Worm (Caenorhabditis elegans) whole organism, young adult: ENCODE data around the gene F28B1.2.

Experiments used
- B0261.1 ChIP-seq: sonication (generic microtip); optimal IDR thresholded peaks from 2 replicates; lab custom pipeline; 2016; ENCODE audit warnings: mild to moderate bottlenecking, missing genetic modification characterization, moderate library complexity, missing compliant biosample characterization
- D2030.7 ChIP-seq: fragments of 200-800 bp; sonication (Bioruptor generic); IDR thresholded peaks from 2 replicates; pipeline ENCODE4 v1.3.6; 2022; ENCODE audit warnings: missing genetic modification reagents, missing genetic modification characterization, missing compliant biosample characterization
- F33H1.4 ChIP-seq: fragments of 200-800 bp; sonication (Bioruptor generic); IDR thresholded peaks from 2 replicates; pipeline ENCODE4 v1.3.6; 2022; ENCODE audit warnings: missing genetic modification reagents, missing genetic modification characterization, missing compliant biosample characterization
- Y53F4B.3 ChIP-seq: fragments of 200-800 bp; sonication (Bioruptor generic); IDR thresholded peaks from 2 replicates; pipeline ENCODE4 v1.3.6; 2022; ENCODE audit warnings: missing genetic modification reagents, missing genetic modification characterization, missing compliant biosample characterization
- ZK185.1 ChIP-seq: sonication (generic microtip); optimal IDR thresholded peaks from 2 replicates; lab custom pipeline; 2016; ENCODE audit warnings: mild to moderate bottlenecking, missing genetic modification characterization, missing compliant biosample characterization; ENCODE audit not compliant: poor library complexity, severe bottlenecking
- atf-7 ChIP-seq: sonication (generic microtip); optimal IDR thresholded peaks from 2 replicates; lab custom pipeline; 2017; ENCODE audit warnings: mild to moderate bottlenecking, missing genetic modification characterization, missing compliant biosample characterization
- athp-1 ChIP-seq: sonication (generic microtip); optimal IDR thresholded peaks from 2 replicates; lab custom pipeline; 2017; ENCODE audit warnings: mild to moderate bottlenecking, missing genetic modification characterization, missing compliant biosample characterization
- bed-1 ChIP-seq: fragments of 200-800 bp; sonication (Bioruptor generic); IDR thresholded peaks from 2 replicates; pipeline ENCODE4 v1.3.6; 2022; ENCODE audit warnings: missing genetic modification reagents, missing genetic modification characterization, missing compliant biosample characterization
- ceh-100 ChIP-seq: fragments of 200-800 bp; sonication (Bioruptor generic); IDR thresholded peaks from 2 replicates; pipeline ENCODE4 v1.3.6; 2022; ENCODE audit warnings: missing genetic modification reagents, missing genetic modification characterization, missing compliant biosample characterization
- ceh-58 ChIP-seq: fragments of 200-800 bp; sonication (Bioruptor generic); IDR thresholded peaks from 2 replicates; pipeline ENCODE4 v1.3.6; 2022; ENCODE audit warnings: missing genetic modification characterization, missing compliant biosample characterization
- ceh-79 ChIP-seq: sonication (generic microtip); optimal IDR thresholded peaks from 2 replicates; lab custom pipeline; 2017; ENCODE audit warnings: mild to moderate bottlenecking, missing genetic modification characterization, missing compliant biosample characterization
- chd-7 ChIP-seq: sonication (generic microtip); optimal IDR thresholded peaks from 2 replicates; lab custom pipeline; 2016; ENCODE audit warnings: mild to moderate bottlenecking, missing genetic modification characterization, moderate library complexity, missing compliant biosample characterization
- dpff-1 ChIP-seq: sonication (generic microtip); optimal IDR thresholded peaks from 2 replicates; lab custom pipeline; 2017; ENCODE audit warnings: mild to moderate bottlenecking, missing genetic modification characterization, missing compliant biosample characterization
- ekl-4 ChIP-seq: fragments of 200-800 bp; sonication (Bioruptor generic); IDR thresholded peaks from 2 replicates; pipeline ENCODE4 v1.3.6; 2022; ENCODE audit warnings: missing genetic modification reagents, missing genetic modification characterization, missing compliant biosample characterization
- hmg-1.2 ChIP-seq: fragments of 200-800 bp; sonication (Bioruptor generic); IDR thresholded peaks from 2 replicates; pipeline ENCODE4 v1.3.6; 2022; ENCODE audit warnings: missing genetic modification reagents, missing genetic modification characterization, missing compliant biosample characterization
- hmg-20 ChIP-seq: fragments of 200-800 bp; sonication (Bioruptor generic); IDR thresholded peaks from 2 replicates; pipeline ENCODE4 v1.3.6; 2022; ENCODE audit warnings: missing genetic modification reagents, missing genetic modification characterization, missing compliant biosample characterization
- hsf-1 ChIP-seq: fragments of 200-800 bp; sonication (Bioruptor generic); IDR thresholded peaks from 2 replicates; pipeline ENCODE4 v1.3.6; 2022; ENCODE audit warnings: missing genetic modification reagents, missing genetic modification characterization, missing compliant biosample characterization
- let-607 ChIP-seq, 2 experiments: fragments of 200-800 bp in 1 of 2; sonication (Bioruptor generic) in 1 of 2; sonication (generic microtip) in 1 of 2; optimal IDR thresholded peaks; 2 replicates each; lab custom pipeline; 2016 to 2018; ENCODE audit warnings: mild to moderate bottlenecking in 2 of 2, missing compliant biosample characterization in 2 of 2, missing genetic modification characterization in 2 of 2, moderate library complexity in 2 of 2, missing genotype in 1 of 2
- lir-1 ChIP-seq: fragments of 200-800 bp; sonication (Bioruptor generic); conservative IDR thresholded peaks from 2 replicates; pipeline ENCODE4 v1.3.6; 2022; ENCODE audit warnings: missing genetic modification reagents, missing genetic modification characterization, missing compliant biosample characterization
- madf-6 ChIP-seq: fragments of 200-800 bp; sonication (Bioruptor generic); IDR thresholded peaks from 2 replicates; pipeline ENCODE4 v1.3.6; 2022; ENCODE audit warnings: missing genetic modification reagents, missing genetic modification characterization, missing compliant biosample characterization
- mxl-1 ChIP-seq: sonication (generic microtip); optimal IDR thresholded peaks from 2 replicates; lab custom pipeline; 2016; ENCODE audit warnings: missing genetic modification characterization, missing compliant biosample characterization
- nfya-1 ChIP-seq: sonication (generic microtip); optimal IDR thresholded peaks from 2 replicates; lab custom pipeline; 2017; ENCODE audit warnings: antibody characterized with exemption, missing compliant biosample characterization, missing genetic modification characterization, borderline replicate concordance; ENCODE audit not compliant: insufficient read depth
- nfya-2 ChIP-seq: fragments of 200-800 bp; sonication (Bioruptor generic); IDR thresholded peaks from 2 replicates; pipeline ENCODE4 v1.3.6; 2022; ENCODE audit warnings: missing genetic modification reagents, missing genetic modification characterization, missing compliant biosample characterization
- nhr-27 ChIP-seq: fragments of 200-800 bp; sonication (Bioruptor generic); optimal IDR thresholded peaks from 2 replicates; lab custom pipeline; 2018; ENCODE audit warnings: mild to moderate bottlenecking, missing genetic modification characterization, moderate library complexity, missing compliant biosample characterization
- nhr-90 ChIP-seq: sonication (generic microtip); optimal IDR thresholded peaks from 2 replicates; lab custom pipeline; 2016; ENCODE audit warnings: missing genotype, mild to moderate bottlenecking, missing genetic modification characterization, missing compliant biosample characterization
- pbrm-1 ChIP-seq: fragments of 200-800 bp; sonication (Bioruptor generic); IDR thresholded peaks from 2 replicates; pipeline ENCODE4 v1.3.6; 2022; ENCODE audit warnings: missing genetic modification reagents, missing genetic modification characterization, missing compliant biosample characterization
- pha-4 ChIP-seq: fragments of 150-350 bp; sonication (generic microtip); optimal IDR thresholded peaks from 2 replicates; lab custom pipeline; 2014; ENCODE audit warnings: missing biosample characterization, missing genetic modification reagents, missing genetic modification characterization
- rcor-1 ChIP-seq: fragments of 200-800 bp; sonication (Bioruptor generic); IDR thresholded peaks from 2 replicates; pipeline ENCODE4 v1.3.6; 2022; ENCODE audit warnings: missing genetic modification reagents, missing genetic modification characterization, missing compliant biosample characterization
- snpc-1.3 ChIP-seq: sonication (generic microtip); optimal IDR thresholded peaks from 2 replicates; lab custom pipeline; 2017; ENCODE audit warnings: missing genetic modification characterization, mild to moderate bottlenecking, missing compliant biosample characterization, antibody characterized with exemption, moderate library complexity, missing genotype, missing genetic modification reagents; ENCODE audit not compliant: insufficient read depth
- tbx-9 ChIP-seq: sonication (generic microtip); optimal IDR thresholded peaks from 2 replicates; lab custom pipeline; 2016; ENCODE audit warnings: borderline replicate concordance, missing genetic modification characterization, inconsistent platforms, missing compliant biosample characterization
- zim-3 ChIP-seq: sonication (generic microtip); optimal IDR thresholded peaks from 2 replicates; lab custom pipeline; 2017; ENCODE audit warnings: mild to moderate bottlenecking, missing genetic modification characterization, moderate library complexity, missing compliant biosample characterization
- ztf-25 ChIP-seq: fragments of 200-800 bp; sonication (Bioruptor generic); IDR thresholded peaks from 2 replicates; pipeline ENCODE4 v1.3.6; 2022; ENCODE audit warnings: missing genetic modification reagents, missing genetic modification characterization, missing compliant biosample characterization
- ztf-6 ChIP-seq: fragments of 200-800 bp; sonication (Bioruptor generic); IDR thresholded peaks from 2 replicates; pipeline ENCODE4 v1.3.6; 2022; ENCODE audit warnings: missing genetic modification reagents, missing genetic modification characterization, missing compliant biosample characterization

Gene F28B1.2

ce11 chrV:17061585-17061984, 17.0 kb downstream of the F28B1.2 start, which contains the start of gene F28B1.9:
Gene F28B1.9 (plus strand): TSS chrV:17061885.
- TF ChIP-seq nhr-90 (tag; lab: Kevin White, UChicago) (no peak), nfya-1 (tag; lab: Kevin White, UChicago) (no peak), ceh-58 (GFP tag; lab: Robert Waterston, UW) (no peak), D2030.7 (GFP tag; lab: Robert Waterston, UW) (no peak), nfya-2 (GFP tag; lab: Robert Waterston, UW) (no peak), ekl-4 (GFP tag; lab: Robert Waterston, UW) (no peak), let-607 (tag; optimal IDR thresholded peaks at IDR 0.05; lab: Kevin White, UChicago) (no peak), chd-7 (no peak), zim-3 (no peak)
- TF ChIP-seq, all 124 proteins: peak for 0

ce11 chrV:17064676-17065075, 20.1 kb downstream of the F28B1.2 start, which contains the start of gene srh-255:
Gene srh-255 (plus strand): TSS chrV:17064976.
- no peak for TF ChIP-seq F33H1.4 (GFP tag; lab: Robert Waterston, UW)
- TF ChIP-seq nhr-27 (tag; lab: Kevin White, UChicago), result no peak
- no peak for TF ChIP-seq madf-6 (GFP tag; lab: Robert Waterston, UW)
- no peak for TF ChIP-seq hmg-20
- no peak for TF ChIP-seq pbrm-1 (GFP tag; lab: Robert Waterston, UW)
- TF ChIP-seq D2030.7 (GFP tag; lab: Robert Waterston, UW), result no peak

ce11 chrV:17066634-17067033, 22.0 kb downstream of the F28B1.2 start:
- TF ChIP-seq tbx-9 (tag; lab: Kevin White, UChicago) (no peak), atf-7 (tag; lab: Kevin White, UChicago) (no peak), ztf-6 (GFP tag; lab: Robert Waterston, UW) (no peak), Y53F4B.3 (no peak), pha-4 (tag; lab: Kevin White, UChicago) (no peak), zim-3 (no peak), ZK185.1 (tag; lab: Kevin White, UChicago) (no peak), ceh-100 (GFP tag; lab: Robert Waterston, UW) (no peak)

ce11 chrV:17068839-17069238, 24.2 kb downstream of the F28B1.2 start, which contains the start of gene T05E12.8:
Gene T05E12.8 (plus strand): TSS chrV:17069139.
- no peak for TF ChIP-seq dpff-1
- TF ChIP-seq lir-1, result no peak
- no peak for TF ChIP-seq atf-7 (tag; lab: Kevin White, UChicago)
- TF ChIP-seq F33H1.4 (GFP tag; lab: Robert Waterston, UW), result no peak
- no peak for TF ChIP-seq ztf-25 (GFP tag; lab: Robert Waterston, UW)
- no peak for TF ChIP-seq hmg-1.2 (GFP tag; lab: Robert Waterston, UW)
- TF ChIP-seq bed-1, result no peak
- TF ChIP-seq ZK185.1 (tag; lab: Kevin White, UChicago), result no peak
- no peak for TF ChIP-seq athp-1
- TF ChIP-seq ekl-4 (GFP tag; lab: Robert Waterston, UW), result no peak
- TF ChIP-seq, all 124 proteins: peak for 0

- TF ChIP-seq B0261.1 (tag; lab: Kevin White, UChicago) (no peak), rcor-1 (no peak), mxl-1 (tag; lab: Kevin White, UChicago) (no peak), ceh-79 (no peak), hsf-1 (GFP tag; lab: Robert Waterston, UW) (no peak), snpc-1.3 (no peak)
These were observed 27.0 kb downstream of the F28B1.2 start, which contains the start of gene srbc-14 for ce11 chrV:17071578-17071977. Gene srbc-14 (minus strand): TSS chrV:17071678.
